Fruit fly (Drosophila melanogaster) whole organism, embryonic: ENCODE data around the gene CG34434.

ENCODE experiments used
- Abd-B ChIP-seq: fragments of 200-800 bp; sonication (Bioruptor generic); optimal IDR thresholded peaks from 2 replicates; lab custom pipeline; 2018; ENCODE audit warnings: missing biosample characterization, mild to moderate bottlenecking, missing genetic modification characterization, moderate library complexity
- Aef1 ChIP-seq: fragments of 200-800 bp; sonication (Bioruptor generic); IDR thresholded peaks from 3 replicates; pipeline ENCODE4 v1.3.6; 2022; ENCODE audit warnings: missing biosample characterization, missing genetic modification characterization
- Antp ChIP-seq: fragments of 200-800 bp; sonication (Bioruptor generic); optimal IDR thresholded peaks from 3 replicates; lab custom pipeline; 2016; ENCODE audit warnings: missing biosample characterization, missing genetic modification characterization
- Atf6 ChIP-seq: fragments of 200-800 bp; sonication (Bioruptor generic); IDR thresholded peaks from 2 replicates; pipeline ENCODE4 v1.3.6; 2022; ENCODE audit warnings: missing biosample characterization, missing genetic modification characterization
- Bdp1 ChIP-seq: fragments of 200-800 bp; sonication (Bioruptor generic); optimal IDR thresholded peaks from 3 replicates; lab custom pipeline; 2016; ENCODE audit warnings: missing biosample characterization, missing genetic modification characterization
- Bgb ChIP-seq: fragments of 200-800 bp; sonication (Bioruptor generic); IDR thresholded peaks from 2 replicates; pipeline ENCODE4 v1.3.6; 2022; ENCODE audit warnings: missing biosample characterization, missing genetic modification characterization; ENCODE audit not compliant: partially characterized antibody
- CG12299 ChIP-seq: fragments of 200-800 bp; sonication (Bioruptor generic); optimal IDR thresholded peaks from 2 replicates; lab custom pipeline; 2018; ENCODE audit warnings: missing biosample characterization, mild to moderate bottlenecking, missing genetic modification characterization
- CG12744 ChIP-seq: fragments of 200-800 bp; sonication (Bioruptor generic); optimal IDR thresholded peaks from 2 replicates; lab custom pipeline; 2016; ENCODE audit warnings: missing biosample characterization, missing genetic modification characterization
- CG16779 ChIP-seq: fragments of 200-800 bp; sonication (Bioruptor generic); IDR thresholded peaks from 2 replicates; pipeline ENCODE4 v1.3.6; 2022; ENCODE audit warnings: missing biosample characterization, missing genetic modification characterization
- CG17829 ChIP-seq: fragments of 200-800 bp; optimal IDR thresholded peaks from 2 replicates; lab custom pipeline; 2019; ENCODE audit warnings: missing biosample characterization, mild to moderate bottlenecking, missing genetic modification characterization, moderate library complexity
- CG18011 ChIP-seq: fragments of 200-800 bp; sonication (Bioruptor generic); optimal IDR thresholded peaks from 2 replicates; lab custom pipeline; 2017; ENCODE audit warnings: missing biosample characterization, missing genetic modification characterization, mild to moderate bottlenecking, moderate library complexity, missing genotype
- CG1832 ChIP-seq: fragments of 200-800 bp; sonication (Bioruptor generic); optimal IDR thresholded peaks from 2 replicates; lab custom pipeline; 2017; ENCODE audit warnings: missing biosample characterization, mild to moderate bottlenecking, missing genetic modification characterization, inconsistent platforms
- CG2199 ChIP-seq: fragments of 200-800 bp; sonication (Bioruptor generic); IDR thresholded peaks from 3 replicates; pipeline ENCODE4 v1.3.6; 2022; ENCODE audit warnings: missing biosample characterization, missing genetic modification characterization
- CG2712 ChIP-seq: fragments of 200-800 bp; optimal IDR thresholded peaks from 3 replicates; lab custom pipeline; 2019; ENCODE audit warnings: missing biosample characterization, mild to moderate bottlenecking, missing genetic modification characterization, moderate library complexity
- CG3065 ChIP-seq: fragments of 200-800 bp; sonication (Bioruptor generic); optimal IDR thresholded peaks from 2 replicates; lab custom pipeline; 2016; ENCODE audit warnings: missing biosample characterization, missing genetic modification characterization
- CG31365 ChIP-seq: fragments of 200-800 bp; sonication (Bioruptor generic); optimal IDR thresholded peaks from 2 replicates; lab custom pipeline; 2018; ENCODE audit warnings: missing biosample characterization, mild to moderate bottlenecking, missing genetic modification characterization
- CG4854 ChIP-seq: fragments of 200-800 bp; sonication (Bioruptor generic); optimal IDR thresholded peaks from 2 replicates; lab custom pipeline; 2016; ENCODE audit warnings: missing biosample characterization, missing genetic modification characterization, inconsistent platforms
- CG6689 ChIP-seq: fragments of 200-800 bp; sonication (Bioruptor generic); IDR thresholded peaks from 2 replicates; pipeline ENCODE4 v1.3.6; 2022; ENCODE audit warnings: missing biosample characterization, missing genetic modification characterization
- CG9932 ChIP-seq: fragments of 200-800 bp; sonication (Bioruptor generic); IDR thresholded peaks from 2 replicates; pipeline ENCODE4 v1.3.6; 2022; ENCODE audit warnings: missing biosample characterization, missing genetic modification characterization
- Camta ChIP-seq: fragments of 200-800 bp; sonication (Bioruptor generic); optimal IDR thresholded peaks from 2 replicates; lab custom pipeline; 2016; ENCODE audit warnings: missing biosample characterization, missing genetic modification characterization
- ERR ChIP-seq: fragments of 200-800 bp; sonication (Bioruptor generic); optimal IDR thresholded peaks from 2 replicates; lab custom pipeline; 2016; ENCODE audit warnings: missing biosample characterization, missing genetic modification characterization
- Eip74EF ChIP-seq, 2 experiments: fragments of 200-800 bp in 1 of 2; fragments of >200 bp in 1 of 2; sonication (Bioruptor generic) in 1 of 2; optimal IDR thresholded peaks; 2 replicates each; lab custom pipeline; 2017 to 2019; ENCODE audit warnings: missing biosample characterization in 2 of 2, missing genetic modification characterization in 2 of 2, mild to moderate bottlenecking in 1 of 2, moderate library complexity in 1 of 2
- Ets97D ChIP-seq: fragments of 200-800 bp; sonication (Bioruptor generic); optimal IDR thresholded peaks from 3 replicates; lab custom pipeline; 2016; ENCODE audit warnings: missing biosample characterization, missing genetic modification characterization
- Hr51 ChIP-seq, 2 experiments: fragments of 200-800 bp; sonication (Bioruptor generic); optimal IDR thresholded peaks; 2 replicates in 1 of 2; 3 replicates in 1 of 2; lab custom pipeline; 2016 to 2018; ENCODE audit warnings: missing biosample characterization in 2 of 2, missing genetic modification characterization in 2 of 2, mild to moderate bottlenecking in 1 of 2, moderate library complexity in 1 of 2
- Hr78 ChIP-seq, 2 experiments: fragments of 200-800 bp in 1 of 2; fragments of >200 bp in 1 of 2; sonication (Bioruptor generic) in 1 of 2; optimal IDR thresholded peaks; 2 replicates each; lab custom pipeline; 2017 to 2019; ENCODE audit warnings: missing biosample characterization in 2 of 2, missing genetic modification characterization in 2 of 2, mild to moderate bottlenecking in 1 of 2, moderate library complexity in 1 of 2
- Jarid2 ChIP-seq: fragments of 200-800 bp; sonication (Bioruptor generic); optimal IDR thresholded peaks from 3 replicates; lab custom pipeline; 2017; ENCODE audit warnings: mild to moderate bottlenecking, missing biosample characterization, missing genetic modification reagents, missing genetic modification characterization
- Kr ChIP-seq: fragments of 200-800 bp; sonication (Bioruptor generic); optimal IDR thresholded peaks from 2 replicates; lab custom pipeline; 2017; ENCODE audit warnings: missing biosample characterization, mild to moderate bottlenecking, missing genetic modification characterization
- Nf-YC ChIP-seq: fragments of 200-800 bp; optimal IDR thresholded peaks from 3 replicates; lab custom pipeline; 2019; ENCODE audit warnings: missing biosample characterization, mild to moderate bottlenecking, missing genetic modification characterization, moderate library complexity
- Side ChIP-seq: fragments of 200-800 bp; sonication (Bioruptor generic); optimal IDR thresholded peaks from 2 replicates; lab custom pipeline; 2016; ENCODE audit warnings: missing biosample characterization, missing genetic modification characterization
- Trl ChIP-seq, 3 experiments: fragments of >200 bp in 2 of 3; fragments of 200-800 bp in 1 of 3; sonication (Bioruptor generic) in 1 of 3; optimal IDR thresholded peaks; 2 replicates in 1 of 3; 3 replicates in 2 of 3; lab custom pipeline; 2016 to 2017; ENCODE audit warnings: missing biosample characterization in 1 of 3, missing genetic modification characterization in 1 of 3
- aop ChIP-seq: fragments of 200-800 bp; sonication (Bioruptor generic); IDR thresholded peaks from 2 replicates; pipeline ENCODE4 v1.3.6; 2022; ENCODE audit warnings: missing biosample characterization, missing genetic modification characterization
- bigmax ChIP-seq: fragments of 200-800 bp; sonication (Bioruptor generic); optimal IDR thresholded peaks from 2 replicates; lab custom pipeline; 2018; ENCODE audit warnings: missing biosample characterization, mild to moderate bottlenecking, missing genetic modification characterization
- cg ChIP-seq: fragments of 200-800 bp; sonication (Bioruptor generic); optimal IDR thresholded peaks from 3 replicates; lab custom pipeline; 2019; ENCODE audit warnings: missing biosample characterization, mild to moderate bottlenecking, missing genetic modification characterization, moderate library complexity
- chinmo ChIP-seq: fragments of 200-800 bp; sonication (Bioruptor generic); IDR thresholded peaks from 4 replicates; pipeline ENCODE4 v1.3.6; 2022; ENCODE audit warnings: missing biosample characterization, missing genetic modification characterization; ENCODE audit not compliant: partially characterized antibody
- dpn ChIP-seq, 2 experiments: fragments of 200-800 bp; sonication (Bioruptor generic); optimal IDR thresholded peaks; 3 replicates each; lab custom pipeline; 2016; ENCODE audit warnings: missing biosample characterization in 2 of 2, missing genetic modification characterization in 2 of 2
- ewg ChIP-seq: fragments of 200-800 bp; sonication (Bioruptor generic); optimal IDR thresholded peaks from 3 replicates; lab custom pipeline; 2017; ENCODE audit warnings: mild to moderate bottlenecking, missing biosample characterization, missing genetic modification reagents, missing genetic modification characterization
- fru ChIP-seq: fragments of >200 bp; optimal IDR thresholded peaks from 2 replicates; lab custom pipeline; 2017
- gcm2 ChIP-seq: fragments of 200-800 bp; sonication (Bioruptor generic); optimal IDR thresholded peaks from 2 replicates; lab custom pipeline; 2016; ENCODE audit warnings: missing biosample characterization, missing genetic modification characterization
- klu ChIP-seq: fragments of 200-800 bp; sonication (Bioruptor generic); IDR thresholded peaks from 2 replicates; pipeline ENCODE4 v1.3.6; 2022; ENCODE audit warnings: missing biosample characterization, missing genetic modification characterization
- org-1 ChIP-seq: fragments of 200-800 bp; sonication (Bioruptor generic); optimal IDR thresholded peaks from 2 replicates; lab custom pipeline; 2017; ENCODE audit warnings: missing biosample characterization, missing genetic modification characterization
- psq ChIP-seq: fragments of 200-800 bp; sonication (Bioruptor generic); optimal IDR thresholded peaks from 2 replicates; lab custom pipeline; 2017; ENCODE audit warnings: missing biosample characterization, missing genetic modification characterization
- scrt ChIP-seq: fragments of 200-800 bp; sonication (Bioruptor generic); optimal IDR thresholded peaks from 2 replicates; lab custom pipeline; 2018; ENCODE audit warnings: missing biosample characterization, mild to moderate bottlenecking, missing genetic modification characterization, moderate library complexity
- sd ChIP-seq: fragments of 200-800 bp; sonication (Bioruptor generic); optimal IDR thresholded peaks from 3 replicates; lab custom pipeline; 2018; ENCODE audit warnings: missing biosample characterization, mild to moderate bottlenecking, missing genetic modification characterization, moderate library complexity
- sens ChIP-seq: fragments of 200-800 bp; sonication (Bioruptor generic); peaks from one replicate; lab custom pipeline; 2016; ENCODE audit warnings: missing biosample characterization, missing genetic modification characterization
- tap ChIP-seq: fragments of 200-800 bp; optimal IDR thresholded peaks from 3 replicates; lab custom pipeline; 2019; ENCODE audit warnings: missing biosample characterization, mild to moderate bottlenecking, missing genetic modification characterization, moderate library complexity
- tgo ChIP-seq: fragments of 200-800 bp; sonication (Bioruptor generic); IDR thresholded peaks from 3 replicates; pipeline ENCODE4 v1.3.6; 2022; ENCODE audit warnings: missing biosample characterization, missing genetic modification characterization
- tll ChIP-seq, 2 experiments: fragments of 200-800 bp in 1 of 2; fragments of >200 bp in 1 of 2; sonication (Bioruptor generic) in 1 of 2; optimal IDR thresholded peaks; 2 replicates each; lab custom pipeline; 2017 to 2019; ENCODE audit warnings: missing biosample characterization in 2 of 2, missing genetic modification characterization in 2 of 2, mild to moderate bottlenecking in 1 of 2, moderate library complexity in 1 of 2
- unpg ChIP-seq: fragments of 200-800 bp; sonication (Bioruptor generic); optimal IDR thresholded peaks from 3 replicates; lab custom pipeline; 2018; ENCODE audit warnings: missing biosample characterization, mild to moderate bottlenecking, missing genetic modification characterization, moderate library complexity
- vnd ChIP-seq: fragments of 200-800 bp; sonication (Bioruptor generic); IDR thresholded peaks from 3 replicates; pipeline ENCODE4 v1.3.6; 2022; ENCODE audit warnings: missing biosample characterization, missing genetic modification characterization; ENCODE audit not compliant: partially characterized antibody
- wor ChIP-seq: fragments of 200-800 bp; sonication (Bioruptor generic); IDR thresholded peaks from 2 replicates; pipeline ENCODE4 v1.3.6; 2022; ENCODE audit warnings: missing biosample characterization, missing genetic modification characterization

The CG34434 gene

dm6 chrX:5638588-5638987, 22.4 kb upstream of the CG34434 start (continued):
- TF ChIP-seq gcm2 (GFP tag; lab: Kevin White, UChicago) (peak; percentile 8), CG3065 (GFP tag; lab: Kevin White, UChicago) (no peak), Side (peak; percentile 50), CG31365 (tag; lab: Kevin White, UChicago) (peak; percentile 8), bigmax (GFP tag; lab: Kevin White, UChicago) (no peak), Camta (GFP tag; lab: Kevin White, UChicago) (no peak), Atf6 (GFP tag; lab: Robert Waterston, UW) (peak; percentile 75), CG9932 (peak; percentile 63), aop (GFP tag; lab: Robert Waterston, UW) (no peak), Bdp1 (GFP tag; lab: Kevin White, UChicago) (peak; percentile 15), Jarid2 (GFP tag; lab: Kevin White, UChicago) (no peak), Antp (peak; percentile 70), wor (no peak), CG2712 (tag; lab: Kevin White, UChicago) (peak; percentile 51), tap (tag; lab: Kevin White, UChicago) (peak; percentile 54), klu (0 out of 2 replicates have a peak, but pooled peaks have one; percentile 27), CG18011 (GFP tag; lab: Kevin White, UChicago) (no peak), Eip74EF (GFP tag; optimal IDR thresholded peaks at IDR 0.05; lab: Kevin White, UChicago) (no peak), Ets97D (GFP tag; lab: Kevin White, UChicago) (no peak), CG6689 (GFP tag; lab: Robert Waterston, UW) (peak; percentile 52), CG12744 (GFP tag; lab: Kevin White, UChicago) (no peak), scrt (peak; percentile 76), sd (tag; lab: Kevin White, UChicago) (no peak), dpn (GFP tag; optimal IDR thresholded peaks at IDR 0.05; lab: Kevin White, UChicago) (peak; percentile 25 to 27), psq (GFP tag; lab: Kevin White, UChicago) (peak; percentile 31), ERR (GFP tag; lab: Kevin White, UChicago) (peak; percentile 47), Kr (GFP tag; lab: Kevin White, UChicago) (no peak), CG17829 (tag; lab: Kevin White, UChicago) (peak; percentile 24), unpg (GFP tag; lab: Kevin White, UChicago) (peak; percentile 68), CG12299 (tag; lab: Kevin White, UChicago) (no peak), CG2199 (GFP tag; lab: Robert Waterston, UW) (0 out of 3 replicates have a peak, but pooled peaks have one; percentile 24)
- TF ChIP-seq, all 482 proteins: peak for 256

- TF ChIP-seq CG16779 (GFP tag; lab: Robert Waterston, UW), result no peak
- TF ChIP-seq Hr51 (GFP tag; optimal IDR thresholded peaks at IDR 0.05; lab: Kevin White, UChicago), result peak in 1 of 2 experiments; percentile 7
- TF ChIP-seq tll (GFP tag; optimal IDR thresholded peaks at IDR 0.05; lab: Kevin White, UChicago), result no peak
- TF ChIP-seq sens, result no peak
- peak; percentile 54 for TF ChIP-seq Nf-YC (tag; lab: Kevin White, UChicago)
- no peak for TF ChIP-seq vnd (GFP tag; lab: Robert Waterston, UW)
- 0 out of 4 replicates have a peak, but pooled peaks have one; percentile 20 for TF ChIP-seq chinmo (GFP tag; lab: Robert Waterston, UW)
- TF ChIP-seq Trl (optimal IDR thresholded peaks at IDR 0.05; lab: Kevin White, UChicago), result peak; percentile 57 to 72
- no peak for TF ChIP-seq Trl (GFP tag; optimal IDR thresholded peaks at IDR 0.05; lab: Kevin White, UChicago)
- no peak for TF ChIP-seq Abd-B (GFP tag; lab: Kevin White, UChicago)
- TF ChIP-seq CG12299 (tag; lab: Kevin White, UChicago), result no peak
- peak; percentile 91 for TF ChIP-seq ewg (GFP tag; lab: Kevin White, UChicago)
- no peak for TF ChIP-seq Aef1 (GFP tag; lab: Robert Waterston, UW)
- TF ChIP-seq CG4854 (GFP tag; lab: Kevin White, UChicago), result no peak
- no peak for TF ChIP-seq fru (lab: Kevin White, UChicago)
- no peak for TF ChIP-seq tgo (GFP tag; lab: Robert Waterston, UW)
- TF ChIP-seq Hr78 (GFP tag; optimal IDR thresholded peaks at IDR 0.05; lab: Kevin White, UChicago), result no peak
- TF ChIP-seq CG1832 (GFP tag; lab: Kevin White, UChicago), result peak; percentile 90
- TF ChIP-seq Bgb, result no peak
- TF ChIP-seq org-1, result no peak
- no peak for TF ChIP-seq cg (GFP tag; lab: Kevin White, UChicago)
Observed at dm6 chrX:5637543-5637942, 21.4 kb upstream of the CG34434 start.
